Worm (Caenorhabditis elegans) whole organism, L2 larva: ENCODE data around the gene M05D6.9.

Experiments used
- C34F6.9 ChIP-seq: fragments of 150-350 bp; optimal IDR thresholded peaks from 2 replicates; lab custom pipeline; 2014; ENCODE audit warnings: missing biosample characterization, missing genetic modification characterization
- F13H6.1 ChIP-seq: sonication (generic microtip); optimal IDR thresholded peaks from 2 replicates; lab custom pipeline; 2016; ENCODE audit warnings: missing genetic modification characterization, missing compliant biosample characterization
- R02D3.7 ChIP-seq: fragments of 150-350 bp; optimal IDR thresholded peaks from 2 replicates; lab custom pipeline; 2014; ENCODE audit warnings: missing biosample characterization, missing genetic modification characterization
- ama-1 ChIP-seq: fragments of 150-350 bp; optimal IDR thresholded peaks from 2 replicates; lab custom pipeline; 2018; ENCODE audit warnings: inconsistent platforms
- blmp-1 ChIP-seq: sonication (generic microtip); optimal IDR thresholded peaks from 2 replicates; lab custom pipeline; 2017; ENCODE audit warnings: missing genetic modification characterization, mild to moderate bottlenecking, missing compliant biosample characterization, antibody characterized with exemption, moderate library complexity; ENCODE audit not compliant: insufficient read depth
- ceh-16 ChIP-seq: fragments of 150-350 bp; optimal IDR thresholded peaks from 2 replicates; lab custom pipeline; 2014; ENCODE audit warnings: missing biosample characterization, missing genetic modification characterization
- ceh-82 ChIP-seq: fragments of 150-350 bp; optimal IDR thresholded peaks from 2 replicates; lab custom pipeline; 2014; ENCODE audit warnings: missing biosample characterization, missing genetic modification characterization
- crh-2 ChIP-seq: sonication (generic microtip); optimal IDR thresholded peaks from 2 replicates; lab custom pipeline; 2017; ENCODE audit warnings: missing biosample characterization, missing genetic modification characterization
- dmd-4 ChIP-seq: sonication (generic microtip); optimal IDR thresholded peaks from 2 replicates; lab custom pipeline; 2017; ENCODE audit warnings: missing biosample characterization, missing genetic modification characterization
- egl-27 ChIP-seq: sonication (generic microtip); optimal IDR thresholded peaks from 3 replicates; lab custom pipeline; 2017; ENCODE audit warnings: missing biosample characterization, missing genetic modification reagents, missing genetic modification characterization
- elt-1 ChIP-seq: fragments of 150-350 bp; optimal IDR thresholded peaks from 2 replicates; lab custom pipeline; 2014; ENCODE audit warnings: missing biosample characterization, missing genetic modification characterization
- fos-1 ChIP-seq: fragments of 150-350 bp; optimal IDR thresholded peaks from 2 replicates; lab custom pipeline; 2014; ENCODE audit warnings: missing biosample characterization, missing genetic modification characterization
- gmeb-1 ChIP-seq: fragments of 150-350 bp; optimal IDR thresholded peaks from 2 replicates; lab custom pipeline; 2014; ENCODE audit warnings: missing biosample characterization, missing genetic modification characterization
- lin-13 ChIP-seq: fragments of 150-350 bp; optimal IDR thresholded peaks from 2 replicates; lab custom pipeline; 2014; ENCODE audit warnings: missing biosample characterization, missing genetic modification reagents, missing genetic modification characterization
- lsy-2 ChIP-seq, 2 experiments: fragments of 150-350 bp in 1 of 2; sonication (generic microtip) in 1 of 2; optimal IDR thresholded peaks; 2 replicates each; lab custom pipeline; 2014 to 2017; ENCODE audit warnings: missing biosample characterization in 2 of 2, missing genetic modification characterization in 2 of 2
- mab-5 ChIP-seq: fragments of 150-350 bp; optimal IDR thresholded peaks from 2 replicates; lab custom pipeline; 2014; ENCODE audit warnings: missing biosample characterization, missing genetic modification characterization
- mbf-1 ChIP-seq: sonication (generic microtip); optimal IDR thresholded peaks from 2 replicates; lab custom pipeline; 2017; ENCODE audit warnings: missing biosample characterization, missing genetic modification characterization
- mdl-1 ChIP-seq, 2 experiments: fragments of 150-350 bp in 1 of 2; sonication (generic microtip) in 1 of 2; optimal IDR thresholded peaks; 2 replicates each; lab custom pipeline; 2017; ENCODE audit warnings: missing biosample characterization in 2 of 2, missing genetic modification characterization in 2 of 2
- nhr-10 ChIP-seq: sonication (generic microtip); optimal IDR thresholded peaks from 2 replicates; lab custom pipeline; 2017; ENCODE audit warnings: missing biosample characterization, missing genetic modification characterization
- nhr-11 ChIP-seq: fragments of 150-350 bp; optimal IDR thresholded peaks from 2 replicates; lab custom pipeline; 2014; ENCODE audit warnings: missing biosample characterization, missing genetic modification characterization
- nhr-129 ChIP-seq: fragments of 150-350 bp; optimal IDR thresholded peaks from 2 replicates; lab custom pipeline; 2014; ENCODE audit warnings: missing biosample characterization, missing genetic modification characterization
- nhr-21 ChIP-seq: fragments of 150-350 bp; optimal IDR thresholded peaks from 2 replicates; lab custom pipeline; 2014; ENCODE audit warnings: missing biosample characterization, missing genetic modification characterization
- nhr-23 ChIP-seq: fragments of 150-350 bp; optimal IDR thresholded peaks from 2 replicates; lab custom pipeline; 2014; ENCODE audit warnings: missing biosample characterization, missing genetic modification reagents, missing genetic modification characterization
- nhr-25 ChIP-seq: fragments of 150-350 bp; sonication (generic microtip); optimal IDR thresholded peaks from 3 replicates; lab custom pipeline; 2014; ENCODE audit warnings: missing biosample characterization, missing genetic modification characterization
- nhr-6 ChIP-seq: fragments of 150-350 bp; optimal IDR thresholded peaks from 2 replicates; lab custom pipeline; 2014; ENCODE audit warnings: missing biosample characterization, missing genetic modification characterization
- nhr-77 ChIP-seq: fragments of 150-350 bp; optimal IDR thresholded peaks from 2 replicates; lab custom pipeline; 2014; ENCODE audit warnings: missing biosample characterization, missing genetic modification characterization
- sem-4 ChIP-seq: fragments of 150-350 bp; optimal IDR thresholded peaks from 2 replicates; lab custom pipeline; 2014; ENCODE audit warnings: missing biosample characterization, missing genetic modification reagents, missing genetic modification characterization
- skn-1 ChIP-seq: sonication (generic microtip); optimal IDR thresholded peaks from 2 replicates; lab custom pipeline; 2017; ENCODE audit warnings: missing biosample characterization, missing genetic modification characterization
- sma-3 ChIP-seq: sonication (generic microtip); optimal IDR thresholded peaks from 2 replicates; lab custom pipeline; 2016; ENCODE audit warnings: missing genetic modification reagents, missing genetic modification characterization, missing compliant biosample characterization
- sma-9 ChIP-seq, 2 experiments: fragments of 150-350 bp in 1 of 2; sonication (generic microtip) in 1 of 2; optimal IDR thresholded peaks; 2 replicates each; lab custom pipeline; 2014 to 2016; ENCODE audit warnings: missing genetic modification characterization in 2 of 2, mild to moderate bottlenecking in 1 of 2, missing biosample characterization in 1 of 2, missing compliant biosample characterization in 1 of 2, missing genetic modification reagents in 1 of 2, moderate library complexity in 1 of 2
- snpc-4 ChIP-seq: fragments of 150-350 bp; optimal IDR thresholded peaks from 2 replicates; lab custom pipeline; 2014; ENCODE audit warnings: missing biosample characterization, missing genetic modification characterization
- unc-55 ChIP-seq: fragments of 150-350 bp; sonication (generic microtip); optimal IDR thresholded peaks from 3 replicates; lab custom pipeline; 2014; ENCODE audit warnings: missing biosample characterization, missing genetic modification reagents, missing genetic modification characterization
- unc-62 ChIP-seq: fragments of 150-350 bp; optimal IDR thresholded peaks from 2 replicates; lab custom pipeline; 2014; ENCODE audit warnings: missing biosample characterization, missing genetic modification reagents, missing genetic modification characterization
- zag-1 ChIP-seq: fragments of 150-350 bp; optimal IDR thresholded peaks from 2 replicates; lab custom pipeline; 2014; ENCODE audit warnings: missing biosample characterization, missing genetic modification characterization
- ztf-1 ChIP-seq: fragments of 200-800 bp; sonication (Bioruptor generic); conservative IDR thresholded peaks from 2 replicates; pipeline ENCODE4 v1.3.6; 2022; ENCODE audit warnings: missing genetic modification characterization, missing compliant biosample characterization

Gene M05D6.9

DNA sequence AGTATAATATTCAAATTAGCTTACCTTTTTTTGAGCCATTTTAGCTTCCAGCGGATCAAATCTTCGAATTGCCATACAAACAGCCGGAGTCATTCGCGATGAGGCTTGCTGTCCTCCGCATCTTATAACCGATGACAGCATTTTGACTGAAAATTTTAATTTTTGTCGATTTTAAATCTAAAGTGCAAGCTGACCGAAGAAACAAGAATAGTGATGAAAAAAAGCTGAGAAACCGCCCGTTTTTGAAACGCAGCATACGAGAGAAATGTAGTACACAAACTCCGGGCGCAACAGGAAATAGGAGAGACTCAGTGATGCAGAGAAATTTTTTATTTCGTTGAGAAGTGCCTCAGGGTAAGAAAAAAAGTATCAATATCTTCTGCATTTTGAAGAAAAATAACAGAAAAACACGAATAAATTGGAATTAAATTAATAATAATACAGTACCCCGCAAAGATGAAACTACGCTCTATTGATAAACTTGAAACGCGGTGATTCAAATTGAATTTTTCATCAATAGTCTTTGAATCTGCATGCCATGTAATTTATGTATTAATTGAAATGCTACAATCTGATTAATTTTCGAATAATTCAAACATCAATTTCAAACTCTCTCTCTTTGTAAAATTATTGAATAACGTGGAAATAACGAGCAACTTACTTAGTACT lies 10.8 kb upstream of the M05D6.9 start:
- TF ChIP-seq crh-2 (tag; lab: Kevin White, UChicago) (peak; percentile 13), C34F6.9 (tag; lab: Kevin White, UChicago) (peak; percentile 31), nhr-129 (tag; lab: Kevin White, UChicago) (peak; percentile 51), nhr-77 (no peak), F13H6.1 (tag; lab: Kevin White, UChicago) (peak; percentile 11), gmeb-1 (tag; lab: Kevin White, UChicago) (peak; percentile 40), mbf-1 (tag; lab: Kevin White, UChicago) (no peak), unc-55 (peak; percentile 12), lsy-2 (tag; optimal IDR thresholded peaks at IDR 0.05; lab: Kevin White, UChicago) (peak in 1 of 2 experiments; percentile 84), fos-1 (tag; lab: Kevin White, UChicago) (peak; percentile 20), dmd-4 (tag; lab: Kevin White, UChicago) (no peak), nhr-11 (peak; percentile 26)

DNA sequence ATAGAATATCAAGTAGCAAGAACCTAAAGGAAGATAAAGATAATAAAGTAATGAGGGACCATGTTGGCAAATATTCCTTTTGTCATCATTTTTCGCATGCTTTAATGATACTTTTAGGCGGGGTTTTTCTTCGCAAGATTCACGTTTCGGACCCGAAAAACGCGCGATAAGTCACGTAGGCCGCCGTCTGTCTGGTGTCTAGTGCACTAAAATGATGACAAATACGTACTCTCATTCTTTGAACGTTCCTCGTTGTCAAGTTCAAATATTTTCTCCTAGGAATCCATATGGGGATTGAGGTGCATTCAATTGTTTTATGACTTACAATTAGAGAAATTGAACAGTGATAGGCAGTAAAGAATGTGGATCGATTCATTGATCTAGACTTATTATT lies 10.3 kb upstream of the M05D6.9 start, which contains the start of gene taap-1:
Gene taap-1 (minus strand): TSS at position 79 of the 394 bp plus-strand sequence.
- peak; percentile 54 for TF ChIP-seq nhr-129 (tag; lab: Kevin White, UChicago)
- TF ChIP-seq ztf-1 (GFP tag; lab: Robert Waterston, UW) = no peak
- peak; percentile 77 for TF ChIP-seq sma-9 (GFP tag; optimal IDR thresholded peaks at IDR 0.05; lab: Kevin White, UChicago)
- TF ChIP-seq sma-9 (tag; optimal IDR thresholded peaks at IDR 0.05; lab: Kevin White, UChicago) = no peak
- peak; percentile 13 for TF ChIP-seq fos-1 (tag; lab: Kevin White, UChicago)
- no peak for TF ChIP-seq blmp-1
- TF ChIP-seq elt-1 = no peak
- TF ChIP-seq sem-4 (tag; lab: Kevin White, UChicago) = peak; percentile 52
- TF ChIP-seq skn-1 = peak; percentile 83
- peak in 1 of 2 experiments; percentile 17 for TF ChIP-seq mdl-1 (tag; optimal IDR thresholded peaks at IDR 0.05; lab: Kevin White, UChicago)
- TF ChIP-seq R02D3.7 (tag; lab: Kevin White, UChicago) = no peak
- TF ChIP-seq F13H6.1 (tag; lab: Kevin White, UChicago) = no peak
- TF ChIP-seq snpc-4 (tag; lab: Kevin White, UChicago) = no peak
- TF ChIP-seq zag-1 = peak; percentile 0
- TF ChIP-seq mbf-1 (tag; lab: Kevin White, UChicago) = no peak
- peak; percentile 39 for TF ChIP-seq ama-1 (lab: Kevin White, UChicago)
- no peak for TF ChIP-seq egl-27 (tag; lab: Kevin White, UChicago)
- no peak for TF ChIP-seq nhr-23 (tag; lab: Kevin White, UChicago)
- no peak for TF ChIP-seq nhr-10 (tag; lab: Kevin White, UChicago)
- no peak for TF ChIP-seq ceh-82 (tag; lab: Kevin White, UChicago)

DNA sequence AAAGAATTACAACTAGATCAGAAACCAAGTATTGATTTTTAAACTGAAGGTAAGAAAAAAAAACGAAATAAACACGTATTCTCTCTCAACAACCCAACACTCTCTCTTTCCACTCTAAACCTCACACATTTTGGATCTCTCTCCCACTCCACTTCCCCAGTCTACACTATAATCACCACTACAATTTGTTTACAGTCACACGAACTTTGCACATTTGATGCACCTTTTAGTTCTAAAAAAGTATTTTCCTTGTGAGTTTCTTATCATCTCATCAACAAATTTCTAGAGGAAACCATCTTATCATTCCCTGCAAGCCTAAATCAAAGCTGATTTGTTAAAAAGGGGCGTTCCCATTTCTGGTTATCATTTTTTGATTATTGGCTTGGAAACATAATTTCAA lies 9.5 kb upstream of the M05D6.9 start:
- TF ChIP-seq F13H6.1 (tag; lab: Kevin White, UChicago) (peak; percentile 56), fos-1 (tag; lab: Kevin White, UChicago) (peak; percentile 71), C34F6.9 (tag; lab: Kevin White, UChicago) (peak; percentile 33), mbf-1 (tag; lab: Kevin White, UChicago) (no peak), sma-3 (GFP tag; lab: Kevin White, UChicago) (no peak), unc-62 (GFP tag; lab: Kevin White, UChicago) (no peak), nhr-10 (tag; lab: Kevin White, UChicago) (no peak), lsy-2 (tag; optimal IDR thresholded peaks at IDR 0.05; lab: Kevin White, UChicago) (peak in 1 of 2 experiments; percentile 26), nhr-129 (tag; lab: Kevin White, UChicago) (peak; percentile 63), ceh-82 (tag; lab: Kevin White, UChicago) (no peak), lin-13 (no peak), zag-1 (no peak), egl-27 (tag; lab: Kevin White, UChicago) (peak; percentile 13), elt-1 (no peak), gmeb-1 (tag; lab: Kevin White, UChicago) (peak; percentile 30), dmd-4 (tag; lab: Kevin White, UChicago) (no peak), crh-2 (tag; lab: Kevin White, UChicago) (peak; percentile 78), nhr-6 (tag; lab: Kevin White, UChicago) (no peak), sma-9 (GFP tag; optimal IDR thresholded peaks at IDR 0.05; lab: Kevin White, UChicago) (peak; percentile 68), sma-9 (tag; optimal IDR thresholded peaks at IDR 0.05; lab: Kevin White, UChicago) (no peak), ama-1 (lab: Kevin White, UChicago) (peak; percentile 8), unc-55 (peak; percentile 4), nhr-25 (tag; lab: Kevin White, UChicago) (no peak)

DNA sequence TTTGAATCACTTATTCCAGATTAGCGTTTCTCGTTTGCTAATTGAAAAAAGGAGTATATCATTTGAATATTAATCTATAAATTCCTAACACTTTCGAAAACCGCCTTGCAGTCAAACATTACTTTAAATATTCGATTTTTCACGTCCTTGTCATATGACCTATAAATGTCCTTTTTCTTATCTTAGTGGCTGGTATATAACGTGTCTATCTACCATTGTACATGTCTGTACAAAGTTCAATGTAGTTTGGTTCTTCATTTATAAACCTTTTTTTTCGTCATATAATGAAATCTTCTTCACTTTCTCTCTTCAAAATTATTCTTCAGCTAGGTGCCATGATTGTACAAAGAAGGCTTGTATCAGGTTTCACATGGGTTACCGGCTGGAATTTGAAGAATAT lies 8.5 kb upstream of the M05D6.9 start, which contains the start of gene gbh-2:
Gene gbh-2 (plus strand): TSS at position 277 of the 400 bp plus-strand sequence.
- peak; percentile 73 for TF ChIP-seq fos-1 (tag; lab: Kevin White, UChicago)
- peak; percentile 19 for TF ChIP-seq F13H6.1 (tag; lab: Kevin White, UChicago)
- no peak for TF ChIP-seq ceh-16 (tag; lab: Kevin White, UChicago)
- TF ChIP-seq nhr-21 (tag; lab: Kevin White, UChicago) = peak; percentile 80
- TF ChIP-seq nhr-6 (tag; lab: Kevin White, UChicago) = peak; percentile 24
- peak; percentile 86 for TF ChIP-seq crh-2 (tag; lab: Kevin White, UChicago)
- peak in 1 of 2 experiments; percentile 3 for TF ChIP-seq lsy-2 (tag; optimal IDR thresholded peaks at IDR 0.05; lab: Kevin White, UChicago)
- peak; percentile 92 for TF ChIP-seq nhr-25 (tag; lab: Kevin White, UChicago)
- peak; percentile 64 for TF ChIP-seq sma-3 (GFP tag; lab: Kevin White, UChicago)
- no peak for TF ChIP-seq snpc-4 (tag; lab: Kevin White, UChicago)
- no peak for TF ChIP-seq mab-5 (tag; lab: Kevin White, UChicago)
- TF ChIP-seq nhr-129 (tag; lab: Kevin White, UChicago) = peak; percentile 93
- peak; percentile 57 for TF ChIP-seq blmp-1
- TF ChIP-seq gmeb-1 (tag; lab: Kevin White, UChicago) = peak; percentile 48
- peak; percentile 89 for TF ChIP-seq sma-9 (GFP tag; optimal IDR thresholded peaks at IDR 0.05; lab: Kevin White, UChicago)
- TF ChIP-seq sma-9 (tag; optimal IDR thresholded peaks at IDR 0.05; lab: Kevin White, UChicago) = no peak
